Worm (Caenorhabditis elegans): Measurements from ENCODE around the gene F59B1.6.

Gene F59B1.6

DNA sequence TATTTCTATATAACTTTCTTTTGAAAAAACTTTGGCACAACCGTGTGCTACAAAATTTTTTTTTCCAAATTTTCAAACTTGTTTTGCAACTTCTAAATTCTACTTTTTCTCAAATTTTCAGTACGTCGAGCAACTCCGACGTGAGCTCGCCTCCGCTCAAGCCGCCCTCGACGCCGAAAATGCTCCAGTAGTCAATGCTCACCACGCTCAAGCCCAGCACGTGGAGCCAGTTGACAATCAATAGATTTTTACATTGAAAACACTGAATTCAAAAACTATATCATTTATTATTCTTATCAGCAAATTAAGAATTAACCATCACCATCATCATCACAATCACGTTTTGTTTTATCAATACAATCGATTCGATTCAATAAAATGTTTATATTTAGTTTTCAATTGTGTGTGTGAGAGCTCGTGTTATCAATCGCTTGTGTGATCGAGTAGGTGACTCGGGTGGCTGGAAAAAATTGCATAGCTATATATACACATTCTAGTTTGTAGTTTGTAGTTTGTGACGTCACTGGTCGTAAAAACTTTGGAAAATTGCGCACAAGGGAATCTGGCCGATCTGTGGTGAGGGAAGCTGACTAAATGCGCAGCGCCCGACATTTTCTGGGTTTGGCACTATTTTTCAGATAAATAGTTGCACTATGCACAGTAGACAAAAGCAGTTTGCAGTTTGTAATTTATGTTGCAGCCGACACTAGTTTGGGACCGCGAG lies 3.0 kb upstream of the F59B1.6 start:
- TF ChIP-seq fkh-3 (tag; optimal IDR thresholded peaks at IDR 0.05), result no peak
- no peak for TF ChIP-seq unc-130 (GFP tag; optimal IDR thresholded peaks at IDR 0.05)
- peak; percentile 3 for TF ChIP-seq athp-1 (tag; optimal IDR thresholded peaks at IDR 0.05)
- TF ChIP-seq ekl-4 (GFP tag; IDR thresholded peaks at IDR 0.05), result 0 out of 2 replicates have a peak, but pooled peaks have one; percentile 40
- TF ChIP-seq ama-1 (optimal IDR thresholded peaks at IDR 0.05), result no peak
- TF ChIP-seq ama-1 (GFP tag; optimal IDR thresholded peaks at IDR 0.05), result no peak
- TF ChIP-seq let-607 (tag; optimal IDR thresholded peaks at IDR 0.05), result peak in 1 of 2 experiments; percentile 36
- no peak for TF ChIP-seq snpc-1.3 (tag; optimal IDR thresholded peaks at IDR 0.05; ENCODE audit: insufficient read depth)
- TF ChIP-seq somi-1 (GFP tag; optimal IDR thresholded peaks at IDR 0.05), result no peak
- TF ChIP-seq bed-1 (GFP tag; IDR thresholded peaks at IDR 0.05), result no peak
- TF ChIP-seq akir-1 (GFP tag; optimal IDR thresholded peaks at IDR 0.05), result no peak
- peak; percentile 44; the same call in 1 of the 2 replicates for TF ChIP-seq dox-1 (GFP tag; IDR thresholded peaks at IDR 0.05)
- no peak for TF ChIP-seq let-526 (GFP tag; IDR thresholded peaks at IDR 0.05)
- no peak; the same call in 1 of the 2 replicates for TF ChIP-seq madf-6 (GFP tag; IDR thresholded peaks at IDR 0.05)
- TF ChIP-seq F33H1.4 (GFP tag; IDR thresholded peaks at IDR 0.05), result no peak
- TF ChIP-seq mcd-1 (GFP tag; IDR thresholded peaks at IDR 0.05), result peak; percentile 22; the same call in 1 of the 2 replicates
- TF ChIP-seq F39B2.1 (GFP tag; IDR thresholded peaks at IDR 0.05), result 0 out of 2 replicates have a peak, but pooled peaks have one; percentile 62
- TF ChIP-seq T07F8.4 (tag; optimal IDR thresholded peaks at IDR 0.05), result no peak
- TF ChIP-seq F22D6.2 (tag; optimal IDR thresholded peaks at IDR 0.05), result no peak
- TF ChIP-seq nfya-2 (GFP tag; IDR thresholded peaks at IDR 0.05), result no peak
- TF ChIP-seq T26A5.8 (tag; optimal IDR thresholded peaks at IDR 0.05), result no peak
- no peak for TF ChIP-seq hmg-1.2 (GFP tag; IDR thresholded peaks at IDR 0.05)
- TF ChIP-seq Y53F4B.3 (GFP tag; IDR thresholded peaks at IDR 0.05), result no peak
- no peak for TF ChIP-seq hmg-20 (GFP tag; IDR thresholded peaks at IDR 0.05)
- no peak for TF ChIP-seq ets-4 (GFP tag; optimal IDR thresholded peaks at IDR 0.05)
- TF ChIP-seq snpc-4 (GFP tag; optimal IDR thresholded peaks at IDR 0.05), result no peak
- TF ChIP-seq snpc-4 (tag; optimal IDR thresholded peaks at IDR 0.05), result peak in 3 of 4 experiments; percentile 55 to 75 (median 64)
- no peak for TF ChIP-seq ceh-100 (GFP tag; IDR thresholded peaks at IDR 0.05)
- no peak for TF ChIP-seq aptf-2 (GFP tag; conservative IDR thresholded peaks at IDR 0.05)
- TF ChIP-seq B0261.1 (tag; optimal IDR thresholded peaks at IDR 0.05), result no peak
- peak; percentile 41 for TF ChIP-seq tbp1 (GFP tag; optimal IDR thresholded peaks at IDR 0.05)
- TF ChIP-seq snpc-1.1 (tag; optimal IDR thresholded peaks at IDR 0.05; ENCODE audit: insufficient read depth), result no peak
- TF ChIP-seq B0336.3 (GFP tag; IDR thresholded peaks at IDR 0.05), result peak; percentile 92
- TF ChIP-seq attf-5 (GFP tag; optimal IDR thresholded peaks at IDR 0.05), result peak; percentile 48
- no peak for TF ChIP-seq Y95B8A.8 (GFP tag; IDR thresholded peaks at IDR 0.05)
- no peak for TF ChIP-seq C17E4.6 (GFP tag; IDR thresholded peaks at IDR 0.05)
- no peak for TF ChIP-seq lir-1 (GFP tag; conservative IDR thresholded peaks at IDR 0.05)
- peak; percentile 62 for TF ChIP-seq tlf-1 (GFP tag; optimal IDR thresholded peaks at IDR 0.05)
- TF ChIP-seq attf-6 (GFP tag; IDR thresholded peaks at IDR 0.05), result no peak
- TF ChIP-seq zim-3 (tag; optimal IDR thresholded peaks at IDR 0.05), result peak; percentile 17
- no peak for TF ChIP-seq tbx-9 (tag; optimal IDR thresholded peaks at IDR 0.05; ENCODE audit: borderline replicate concordance)
- no peak for TF ChIP-seq F57C9.4 (tag; optimal IDR thresholded peaks at IDR 0.05)
- TF ChIP-seq cebp-2 (GFP tag; IDR thresholded peaks at IDR 0.05), result 0 out of 2 replicates have a peak, but pooled peaks have one; percentile 56
- no peak for TF ChIP-seq ZK185.1 (tag; optimal IDR thresholded peaks at IDR 0.05; ENCODE audit: poor library complexity, severe bottlenecking)
- no peak for TF ChIP-seq F49E8.2 (tag; optimal IDR thresholded peaks at IDR 0.05; ENCODE audit: insufficient read depth)
- TF ChIP-seq pha-4 (tag; optimal IDR thresholded peaks at IDR 0.05), result no peak
- TF ChIP-seq ceh-91 (GFP tag; IDR thresholded peaks at IDR 0.05), result no peak
